Fruit fly (Drosophila melanogaster) whole organism, prepupa: ENCODE data around the gene CG12795.

Source experiments
- Blimp-1 ChIP-seq: fragments of 200-800 bp; sonication (Bioruptor generic); optimal IDR thresholded peaks from 3 replicates; lab custom pipeline; 2017; ENCODE audit warnings: missing biosample characterization, missing genetic modification characterization, mild to moderate bottlenecking, moderate library complexity, missing genetic modification reagents
- CG10631 ChIP-seq: fragments of 200-800 bp; sonication (Bioruptor generic); optimal IDR thresholded peaks from 2 replicates; lab custom pipeline; 2016; ENCODE audit warnings: missing biosample characterization, missing genetic modification characterization
- CG10669 ChIP-seq: fragments of 200-800 bp; sonication (Bioruptor generic); optimal IDR thresholded peaks from 3 replicates; lab custom pipeline; 2018; ENCODE audit warnings: missing biosample characterization, mild to moderate bottlenecking, missing genetic modification characterization, moderate library complexity
- CG11294 ChIP-seq: fragments of 200-800 bp; sonication (Bioruptor generic); IDR thresholded peaks from 2 replicates; pipeline ENCODE4 v1.3.6; 2022; ENCODE audit warnings: missing biosample characterization, missing genetic modification characterization
- CG11762 ChIP-seq: fragments of 200-800 bp; sonication (Bioruptor generic); optimal IDR thresholded peaks from 3 replicates; lab custom pipeline; 2016; ENCODE audit warnings: missing biosample characterization, missing genetic modification characterization; ENCODE audit not compliant: insufficient read depth
- CG11902 ChIP-seq: fragments of 200-800 bp; sonication (Bioruptor generic); optimal IDR thresholded peaks from 3 replicates; lab custom pipeline; 2016; ENCODE audit warnings: missing biosample characterization, missing genetic modification characterization
- CG15336 ChIP-seq: fragments of 200-800 bp; sonication (Bioruptor generic); IDR thresholded peaks from 2 replicates; pipeline ENCODE4 v1.3.6; 2022; ENCODE audit warnings: missing biosample characterization, missing genetic modification characterization
- CG1621 ChIP-seq: fragments of 200-800 bp; sonication (Bioruptor generic); optimal IDR thresholded peaks from 3 replicates; lab custom pipeline; 2018; ENCODE audit warnings: missing biosample characterization, mild to moderate bottlenecking, missing genetic modification characterization
- CG3032 ChIP-seq: fragments of 200-800 bp; optimal IDR thresholded peaks from 2 replicates; lab custom pipeline; 2019; ENCODE audit warnings: missing biosample characterization, mild to moderate bottlenecking, missing genetic modification characterization, moderate library complexity
- CG31627 ChIP-seq: fragments of 200-800 bp; sonication (Bioruptor generic); optimal IDR thresholded peaks from 3 replicates; lab custom pipeline; 2016; ENCODE audit warnings: missing biosample characterization, missing genetic modification characterization
- CG32006 ChIP-seq: fragments of 200-800 bp; sonication (Bioruptor generic); optimal IDR thresholded peaks from 3 replicates; lab custom pipeline; 2017; ENCODE audit warnings: missing biosample characterization, mild to moderate bottlenecking, missing genetic modification characterization
- CG34406 ChIP-seq: fragments of 200-800 bp; sonication (Bioruptor generic); optimal IDR thresholded peaks from 3 replicates; lab custom pipeline; 2016; ENCODE audit warnings: missing biosample characterization, missing genetic modification characterization
- CG4318 ChIP-seq: fragments of 200-800 bp; sonication (Bioruptor generic); optimal IDR thresholded peaks from 3 replicates; lab custom pipeline; 2017; ENCODE audit warnings: missing biosample characterization, mild to moderate bottlenecking, missing genetic modification characterization
- CG6163 ChIP-seq: fragments of 200-800 bp; sonication (Bioruptor generic); IDR thresholded peaks from 3 replicates; pipeline ENCODE4 v1.3.6; 2022; ENCODE audit warnings: missing biosample characterization, missing genetic modification characterization
- CG6276 ChIP-seq: fragments of 200-800 bp; sonication (Bioruptor generic); optimal IDR thresholded peaks from 2 replicates; lab custom pipeline; 2017; ENCODE audit warnings: missing biosample characterization, mild to moderate bottlenecking, missing genetic modification characterization
- CG6808 ChIP-seq: fragments of 200-800 bp; sonication (Bioruptor generic); optimal IDR thresholded peaks from 3 replicates; lab custom pipeline; 2017; ENCODE audit warnings: missing biosample characterization, missing genetic modification characterization, mild to moderate bottlenecking, moderate library complexity, missing genetic modification reagents
- CG6854 ChIP-seq: fragments of 200-800 bp; sonication (Bioruptor generic); optimal IDR thresholded peaks from 2 replicates; lab custom pipeline; 2017; ENCODE audit warnings: missing biosample characterization, mild to moderate bottlenecking, missing genetic modification characterization
- CG7368 ChIP-seq: fragments of 200-800 bp; sonication (Bioruptor generic); optimal IDR thresholded peaks from 3 replicates; lab custom pipeline; 2016; ENCODE audit warnings: missing biosample characterization, missing genetic modification characterization
- CG8119 ChIP-seq: fragments of 200-800 bp; sonication (Bioruptor generic); IDR thresholded peaks from 3 replicates; pipeline ENCODE4 v1.3.6; 2022; ENCODE audit warnings: missing biosample characterization, missing genetic modification characterization
- CG8319 ChIP-seq: fragments of 200-800 bp; sonication (Bioruptor generic); optimal IDR thresholded peaks from 3 replicates; lab custom pipeline; 2016; ENCODE audit warnings: missing biosample characterization, missing genetic modification characterization
- CG8632 ChIP-seq: fragments of 200-800 bp; sonication (Bioruptor generic); optimal IDR thresholded peaks from 3 replicates; lab custom pipeline; 2016; ENCODE audit warnings: missing biosample characterization, missing genetic modification characterization
- Eip75B ChIP-seq: fragments of 200-800 bp; sonication (Bioruptor generic); optimal IDR thresholded peaks from 3 replicates; lab custom pipeline; 2016; ENCODE audit warnings: missing biosample characterization, missing genetic modification characterization
- Eip78C ChIP-seq: fragments of 200-800 bp; sonication (Bioruptor generic); peaks from one replicate; lab custom pipeline; 2016; ENCODE audit warnings: missing biosample characterization, missing genetic modification characterization
- Eip93F ChIP-seq: fragments of 200-800 bp; sonication (Bioruptor generic); optimal IDR thresholded peaks from 2 replicates; lab custom pipeline; 2016; ENCODE audit warnings: missing biosample characterization, mild to moderate bottlenecking, missing genetic modification characterization
- Ets21C ChIP-seq: fragments of 200-800 bp; sonication (Bioruptor generic); optimal IDR thresholded peaks from 3 replicates; lab custom pipeline; 2016; ENCODE audit warnings: missing biosample characterization, missing genetic modification characterization
- Gug ChIP-seq: fragments of 200-800 bp; sonication (Bioruptor generic); IDR thresholded peaks from 2 replicates; pipeline ENCODE4 v1.3.6; 2022; ENCODE audit warnings: missing biosample characterization, missing genetic modification characterization
- Hr38 ChIP-seq: sonication (Bioruptor generic); optimal IDR thresholded peaks from 2 replicates; lab custom pipeline; 2016; ENCODE audit warnings: missing biosample characterization, missing genetic modification characterization
- Hr39 ChIP-seq: fragments of 200-800 bp; sonication (Bioruptor generic); optimal IDR thresholded peaks from 2 replicates; lab custom pipeline; 2016; ENCODE audit warnings: missing biosample characterization, missing genetic modification characterization
- Hr4 ChIP-seq: fragments of 200-800 bp; sonication (Bioruptor generic); optimal IDR thresholded peaks from 3 replicates; lab custom pipeline; 2016; ENCODE audit warnings: missing biosample characterization, missing genetic modification characterization
- Lpt ChIP-seq: fragments of 200-800 bp; sonication (Bioruptor generic); optimal IDR thresholded peaks from 3 replicates; lab custom pipeline; 2016; ENCODE audit warnings: missing biosample characterization, missing genetic modification characterization
- Met ChIP-seq: fragments of 200-800 bp; sonication (Bioruptor generic); optimal IDR thresholded peaks from 3 replicates; lab custom pipeline; 2016; ENCODE audit warnings: missing biosample characterization, missing genetic modification characterization
- OdsH ChIP-seq: fragments of 200-800 bp; sonication (Bioruptor generic); optimal IDR thresholded peaks from 3 replicates; lab custom pipeline; 2016; ENCODE audit warnings: missing biosample characterization, missing genetic modification characterization
- Smox ChIP-seq: fragments of 200-800 bp; sonication (Bioruptor generic); optimal IDR thresholded peaks from 3 replicates; lab custom pipeline; 2016; ENCODE audit warnings: missing biosample characterization, missing genetic modification characterization
- Sox102F ChIP-seq: fragments of 200-800 bp; sonication (Bioruptor generic); optimal IDR thresholded peaks from 2 replicates; lab custom pipeline; 2016; ENCODE audit warnings: missing biosample characterization, mild to moderate bottlenecking, missing genetic modification characterization
- Sox14 ChIP-seq: fragments of 200-800 bp; sonication (Bioruptor generic); optimal IDR thresholded peaks from 3 replicates; lab custom pipeline; 2016; ENCODE audit warnings: missing biosample characterization, missing genetic modification characterization
- Sox15 ChIP-seq: fragments of 200-800 bp; sonication (Bioruptor generic); optimal IDR thresholded peaks from 3 replicates; lab custom pipeline; 2016; ENCODE audit warnings: missing biosample characterization, missing genetic modification characterization
- achi ChIP-seq: fragments of 200-800 bp; sonication (Bioruptor generic); optimal IDR thresholded peaks from 3 replicates; lab custom pipeline; 2016; ENCODE audit warnings: missing biosample characterization, missing genetic modification characterization
- cyc ChIP-seq: fragments of 200-800 bp; sonication (Bioruptor generic); optimal IDR thresholded peaks from 3 replicates; lab custom pipeline; 2016; ENCODE audit warnings: missing biosample characterization, missing genetic modification characterization
- dac ChIP-seq: fragments of 200-800 bp; sonication (Bioruptor generic); optimal IDR thresholded peaks from 2 replicates; lab custom pipeline; 2017; ENCODE audit warnings: missing biosample characterization, mild to moderate bottlenecking, missing genetic modification characterization
- dsx ChIP-seq: fragments of 200-800 bp; optimal IDR thresholded peaks from 3 replicates; lab custom pipeline; 2019; ENCODE audit warnings: missing biosample characterization, mild to moderate bottlenecking, missing genetic modification characterization, moderate library complexity; ENCODE audit not compliant: poor library complexity, severe bottlenecking
- eg ChIP-seq: fragments of 200-800 bp; sonication (Bioruptor generic); IDR thresholded peaks from 3 replicates; pipeline ENCODE4 v1.3.6; 2022; ENCODE audit warnings: missing biosample characterization, missing genetic modification characterization
- esn ChIP-seq: fragments of 200-800 bp; sonication (Bioruptor generic); optimal IDR thresholded peaks from 2 replicates; lab custom pipeline; 2016; ENCODE audit warnings: missing biosample characterization, mild to moderate bottlenecking, missing genetic modification characterization, moderate library complexity
- fd59A ChIP-seq: fragments of 200-800 bp; sonication (Bioruptor generic); optimal IDR thresholded peaks from 2 replicates; lab custom pipeline; 2017; ENCODE audit warnings: missing biosample characterization, mild to moderate bottlenecking, missing genetic modification characterization, missing genetic modification reagents
- fd85E ChIP-seq: fragments of 200-800 bp; sonication (Bioruptor generic); optimal IDR thresholded peaks from 3 replicates; lab custom pipeline; 2016; ENCODE audit warnings: missing biosample characterization, missing genetic modification characterization
- lz ChIP-seq: fragments of 200-800 bp; sonication (Bioruptor generic); optimal IDR thresholded peaks from 3 replicates; lab custom pipeline; 2016; ENCODE audit warnings: missing biosample characterization, missing genetic modification characterization
- net ChIP-seq: fragments of 200-800 bp; sonication (Bioruptor generic); optimal IDR thresholded peaks from 3 replicates; lab custom pipeline; 2016; ENCODE audit warnings: missing biosample characterization, missing genetic modification characterization
- pdm3 ChIP-seq: fragments of 200-800 bp; sonication (Bioruptor generic); optimal IDR thresholded peaks from 3 replicates; lab custom pipeline; 2016; ENCODE audit warnings: missing biosample characterization, missing genetic modification characterization
- salr ChIP-seq, 2 experiments: fragments of 200-800 bp; sonication (Bioruptor generic); optimal IDR thresholded peaks; 3 replicates each; lab custom pipeline; 2016 to 2018; ENCODE audit warnings: missing biosample characterization in 2 of 2, missing genetic modification characterization in 2 of 2, mild to moderate bottlenecking in 1 of 2
- spab ChIP-seq: fragments of 200-800 bp; sonication (Bioruptor generic); optimal IDR thresholded peaks from 2 replicates; lab custom pipeline; 2017; ENCODE audit warnings: missing biosample characterization, mild to moderate bottlenecking, missing genetic modification characterization, missing genetic modification reagents
- ss ChIP-seq, 2 experiments: fragments of 200-800 bp; sonication (Bioruptor generic); optimal IDR thresholded peaks; 2 replicates in 1 of 2; 3 replicates in 1 of 2; lab custom pipeline; 2017 to 2018; ENCODE audit warnings: mild to moderate bottlenecking in 2 of 2, missing biosample characterization in 2 of 2, missing genetic modification characterization in 2 of 2, moderate library complexity in 1 of 2
- svp ChIP-seq: fragments of 200-800 bp; sonication (Bioruptor generic); peaks from one replicate; lab custom pipeline; 2016; ENCODE audit warnings: missing biosample characterization, missing genetic modification characterization
- topi ChIP-seq: fragments of 200-800 bp; sonication (Bioruptor generic); optimal IDR thresholded peaks from 3 replicates; lab custom pipeline; 2016; ENCODE audit warnings: missing biosample characterization, missing genetic modification characterization
- vri ChIP-seq: fragments of 200-800 bp; sonication (Bioruptor generic); optimal IDR thresholded peaks from 3 replicates; lab custom pipeline; 2016; ENCODE audit warnings: missing biosample characterization, mild to moderate bottlenecking, missing genetic modification characterization

Gene CG12795

DNA sequence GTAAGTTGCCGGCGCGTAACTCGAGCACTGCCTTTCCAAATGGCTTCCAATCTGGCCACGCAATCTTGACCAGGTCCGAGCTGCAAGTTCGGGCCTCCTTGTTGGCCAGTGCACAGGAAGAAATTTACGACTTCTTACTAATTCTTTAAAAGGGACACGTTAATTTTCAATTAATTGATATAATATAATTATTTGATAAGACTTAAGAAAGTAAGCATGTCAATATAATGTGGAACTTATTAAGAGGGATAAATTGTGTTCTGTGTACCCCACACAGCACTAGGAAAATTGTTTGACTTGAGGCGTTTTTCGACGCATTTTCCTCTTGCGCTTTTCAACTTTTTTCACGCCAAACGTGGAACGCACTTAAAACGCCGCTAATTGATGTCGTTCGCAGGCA, 33.2 kb downstream of the CG12795 start:
- TF ChIP-seq Eip78C (peak; percentile 30), Hr38 (no peak), CG7368 (GFP tag; lab: Kevin White, UChicago) (no peak), lz (no peak), achi (GFP tag; lab: Kevin White, UChicago) (no peak), CG6163 (0 out of 3 replicates have a peak, but pooled peaks have one; percentile 16), svp (peak; percentile 10), CG1621 (tag; lab: Kevin White, UChicago) (no peak), esn (GFP tag; lab: Kevin White, UChicago) (no peak), Eip75B (GFP tag; lab: Kevin White, UChicago) (no peak), CG6854 (GFP tag; lab: Kevin White, UChicago) (no peak), Smox (no peak), CG10669 (GFP tag; lab: Kevin White, UChicago) (no peak), Sox14 (GFP tag; lab: Kevin White, UChicago) (no peak), CG8119 (GFP tag; lab: Robert Waterston, UW) (peak; percentile 76), spab (GFP tag; lab: Kevin White, UChicago) (no peak), Sox15 (GFP tag; lab: Kevin White, UChicago) (no peak), CG34406 (no peak), cyc (GFP tag; lab: Kevin White, UChicago) (no peak), dac (GFP tag; lab: Kevin White, UChicago) (peak; percentile 13), Gug (GFP tag; lab: Robert Waterston, UW) (no peak), CG31627 (GFP tag; lab: Kevin White, UChicago) (no peak), Eip93F (GFP tag; lab: Kevin White, UChicago) (no peak), vri (GFP tag; lab: Kevin White, UChicago) (no peak), CG32006 (peak; percentile 69), CG8319 (GFP tag; lab: Kevin White, UChicago) (no peak), CG11294 (GFP tag; lab: Robert Waterston, UW) (no peak), fd85E (GFP tag; lab: Kevin White, UChicago) (no peak), Blimp-1 (GFP tag; lab: Kevin White, UChicago) (no peak), CG11902 (GFP tag; lab: Kevin White, UChicago) (no peak), Sox102F (no peak), fd59A (GFP tag; lab: Kevin White, UChicago) (no peak), Ets21C (GFP tag; lab: Kevin White, UChicago) (no peak), topi (no peak), Hr4 (GFP tag; lab: Kevin White, UChicago) (peak; percentile 62), CG10631 (GFP tag; lab: Kevin White, UChicago) (no peak), Lpt (peak; percentile 11), Met (GFP tag; lab: Kevin White, UChicago) (no peak), pdm3 (GFP tag; lab: Kevin White, UChicago) (no peak), net (peak; percentile 4), CG6276 (peak; percentile 36), salr (GFP tag; optimal IDR thresholded peaks at IDR 0.05; lab: Kevin White, UChicago) (no peak), CG4318 (GFP tag; lab: Kevin White, UChicago) (peak; percentile 23), CG15336 (GFP tag; lab: Robert Waterston, UW) (peak; percentile 66), Hr39 (GFP tag; lab: Kevin White, UChicago) (no peak), eg (GFP tag; lab: Robert Waterston, UW) (peak; percentile 44; the same call in 2 of the 3 replicates), OdsH (GFP tag; lab: Kevin White, UChicago) (peak; percentile 19), CG6808 (GFP tag; lab: Kevin White, UChicago) (no peak), CG3032 (tag; lab: Kevin White, UChicago) (no peak), CG11762 (GFP tag; lab: Kevin White, UChicago) (no peak), dsx (GFP tag; lab: Kevin White, UChicago) (no peak), CG8632 (GFP tag; lab: Kevin White, UChicago) (no peak), ss (GFP tag; optimal IDR thresholded peaks at IDR 0.05; lab: Kevin White, UChicago) (no peak)
